Fruit fly (Drosophila melanogaster): Measurements from ENCODE around the gene Sod1.

Gene Sod1

DNA sequence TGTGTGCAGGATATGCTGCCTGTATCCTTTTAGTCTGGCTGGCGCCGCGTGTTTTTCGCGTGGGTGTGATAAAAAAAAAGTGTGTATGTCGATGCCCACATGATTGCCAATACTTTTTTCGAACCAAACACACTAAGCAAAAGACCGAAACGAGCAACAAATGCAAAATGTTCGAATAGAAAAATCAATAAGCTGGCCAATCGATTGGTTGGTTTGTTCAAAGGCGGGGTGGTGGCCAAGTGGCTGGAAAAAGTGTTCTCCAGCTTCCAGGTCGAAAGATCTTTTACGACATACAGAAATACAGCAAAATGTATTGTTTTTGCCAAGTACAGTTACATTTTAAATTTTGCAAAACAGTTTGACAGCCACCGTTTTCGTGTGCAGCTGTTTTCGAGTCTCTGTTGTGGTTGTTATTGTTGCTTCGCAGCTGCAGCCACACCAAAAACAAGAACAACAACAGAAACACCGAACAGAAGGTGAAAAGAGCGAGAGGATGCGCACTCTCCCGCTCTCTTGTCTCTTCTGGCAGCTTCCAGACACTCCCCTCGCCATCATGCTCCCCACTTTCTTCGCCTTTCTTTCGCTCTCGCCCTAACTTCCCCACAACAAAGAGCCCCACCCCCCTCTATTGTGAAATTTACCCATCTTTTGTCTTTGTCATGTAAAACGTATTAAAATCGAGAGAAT, 10.2 kb upstream of the Sod1 start:
- TF ChIP-seq noc (tag; optimal IDR thresholded peaks at IDR 0.05) = no peak

DNA sequence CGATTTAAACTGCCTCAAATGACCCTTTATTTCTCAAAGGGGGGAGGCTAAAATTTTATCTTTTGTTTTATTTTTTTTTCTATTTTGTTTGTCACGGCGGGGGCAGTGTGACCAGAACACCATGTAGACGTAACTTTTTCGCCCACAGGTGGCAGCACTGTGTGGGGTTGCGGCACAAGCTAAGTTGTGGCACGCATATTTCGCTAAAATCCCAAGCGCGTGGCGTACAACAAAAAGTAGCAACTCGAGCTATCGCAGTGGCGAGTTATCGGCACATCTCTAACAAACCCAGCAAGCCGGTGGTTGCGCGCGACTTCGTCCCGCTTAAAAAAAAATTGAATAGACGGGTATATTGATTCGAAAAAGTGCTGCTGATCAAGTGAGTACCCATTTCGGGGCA, 9.5 kb upstream of the Sod1 start, which contains the start of the genes Ufd1 and NaPi-III:
Ufd1 (minus strand) TSS at position 129 of the 400 bp plus-strand sequence.
NaPi-III (plus strand) TSS at position 261 of the 400 bp plus-strand sequence.
- peak; percentile 22 for TF ChIP-seq noc (tag; optimal IDR thresholded peaks at IDR 0.05)

DNA sequence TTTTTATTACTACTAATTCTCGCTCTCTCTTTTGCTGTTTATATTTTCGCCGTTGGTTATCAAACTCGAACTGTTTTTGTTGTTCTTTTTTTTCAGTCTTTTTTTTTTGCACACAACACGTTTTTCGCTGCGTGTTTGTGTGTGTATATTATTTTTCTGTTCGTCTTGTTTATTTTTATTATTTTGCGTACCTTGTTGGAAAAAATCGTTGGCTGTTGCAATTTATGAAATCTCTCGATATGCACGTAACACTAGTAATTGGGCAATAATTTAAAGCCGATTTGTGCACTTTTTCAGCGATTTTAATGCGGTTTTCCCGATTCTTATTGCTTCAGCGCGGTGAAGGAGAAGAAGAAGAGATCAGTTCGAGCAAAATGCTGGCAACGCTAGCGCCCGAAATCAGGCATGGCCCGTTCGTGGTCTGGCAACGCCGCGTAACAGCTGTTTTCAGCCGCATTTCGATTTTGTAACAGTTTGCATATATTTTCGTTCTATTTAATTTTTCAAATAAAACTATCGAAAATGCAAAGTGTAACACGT, 6.9 kb upstream of the Sod1 start, which contains the start of the genes FoxK and mRpL2:
FoxK (minus strand) TSS at position 365 of the 540 bp plus-strand sequence.
mRpL2 (plus strand) TSS at position 429 of the 540 bp plus-strand sequence.
- TF ChIP-seq noc (tag; optimal IDR thresholded peaks at IDR 0.05) = peak; percentile 13

DNA sequence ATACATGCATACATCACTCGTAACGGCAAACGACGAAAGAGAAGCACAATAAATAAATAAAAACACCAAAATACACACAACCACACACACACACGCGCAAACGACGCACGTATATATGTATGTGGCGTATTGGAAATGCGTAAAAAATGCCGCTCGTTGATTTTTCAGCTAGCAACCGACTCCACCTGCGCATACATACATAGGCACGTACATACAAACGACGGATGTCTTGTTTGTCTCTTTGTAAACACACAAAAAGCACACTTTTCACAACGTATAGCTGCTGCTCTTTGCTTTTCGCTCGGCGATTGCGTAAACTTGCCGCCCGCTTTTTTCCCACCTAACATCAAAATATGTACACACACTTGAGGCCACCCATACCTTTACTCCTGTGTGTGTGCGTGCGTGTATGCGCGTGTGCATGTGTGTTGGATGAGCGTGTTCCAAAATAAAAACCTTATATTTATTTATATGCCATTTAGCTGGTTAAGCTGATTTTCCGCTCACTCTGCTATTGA, 6.4 kb upstream of the Sod1 start:
- peak; percentile 8 for TF ChIP-seq noc (tag; optimal IDR thresholded peaks at IDR 0.05)

DNA sequence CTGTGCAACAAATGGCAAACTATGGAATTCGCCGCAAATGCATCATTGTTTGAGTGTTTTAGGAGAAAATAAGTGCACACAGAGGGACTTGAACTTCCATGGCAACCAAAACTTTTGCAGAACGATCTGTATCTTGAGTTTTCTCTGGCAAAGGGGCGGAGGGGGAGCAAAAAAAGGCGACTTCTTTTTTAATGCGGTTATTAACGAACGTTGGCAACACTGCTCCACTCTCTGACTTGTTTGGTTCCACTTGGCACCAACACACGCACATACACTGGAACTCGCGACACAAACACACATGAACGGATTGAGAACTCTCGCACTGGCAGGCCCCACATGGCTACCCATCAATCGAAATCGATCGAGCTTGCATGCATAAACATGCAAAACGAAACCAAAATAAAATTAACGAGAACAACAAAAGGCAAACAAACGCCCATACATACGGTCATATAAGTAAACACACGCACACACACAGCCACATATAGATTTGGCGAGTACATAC, 5.9 kb upstream of the Sod1 start:
- TF ChIP-seq noc (tag; optimal IDR thresholded peaks at IDR 0.05) = no peak

DNA sequence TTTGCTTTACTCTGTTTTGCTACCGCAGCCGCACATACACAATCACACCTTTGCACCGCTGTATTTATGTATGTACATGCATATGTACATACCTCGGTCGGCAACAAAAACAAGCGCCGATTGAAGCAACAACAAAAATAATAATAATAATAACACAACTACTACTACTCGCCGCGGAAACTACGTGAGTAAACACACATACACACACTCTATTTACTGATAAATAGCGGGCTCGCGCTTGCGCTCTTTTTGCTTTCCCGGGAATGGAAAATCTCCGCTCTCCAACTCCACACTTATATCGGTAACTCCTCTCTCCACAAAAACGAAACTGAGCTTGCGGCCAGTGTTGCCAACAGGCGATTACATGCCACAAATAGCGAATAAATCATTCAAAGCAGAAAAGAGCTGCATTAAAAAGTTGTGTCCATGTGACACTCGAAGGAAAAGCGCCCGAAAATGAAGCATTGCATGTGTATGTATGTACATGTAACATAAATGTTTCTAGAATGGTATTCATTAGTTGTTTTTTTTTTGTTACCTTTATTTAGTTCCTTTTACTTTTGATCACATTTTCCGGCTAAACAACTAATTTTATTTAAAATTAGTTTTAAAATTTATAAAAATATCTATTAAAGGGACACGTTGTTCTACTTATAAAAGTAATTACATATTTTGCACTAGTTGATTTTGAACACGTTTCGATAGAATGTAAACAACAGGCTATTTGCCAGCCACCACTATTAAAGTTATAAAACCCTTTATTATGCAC, 5.3 kb upstream of the Sod1 start:
- peak; percentile 38 for TF ChIP-seq noc (tag; optimal IDR thresholded peaks at IDR 0.05)

DNA sequence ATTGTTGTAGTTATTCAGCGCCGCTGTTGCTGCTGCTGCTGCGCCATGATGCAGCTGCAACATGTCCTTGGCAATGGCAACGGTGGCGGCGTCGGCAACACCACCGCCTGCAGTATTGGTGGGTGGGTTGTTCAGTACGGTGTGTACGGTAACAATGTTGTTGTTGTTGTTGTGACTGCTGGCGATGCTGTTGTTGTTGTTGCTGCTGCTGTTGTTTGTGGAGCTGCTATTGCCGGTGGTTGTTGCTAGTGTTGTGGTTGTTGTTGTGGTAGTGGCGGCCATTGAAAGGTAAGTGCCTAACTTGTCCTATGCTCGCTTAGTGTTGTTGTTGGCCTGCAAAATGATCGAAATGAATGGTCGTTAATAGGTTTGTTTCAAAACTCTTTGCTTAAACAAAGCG, 4.2 kb upstream of the Sod1 start:
- TF ChIP-seq noc (tag; optimal IDR thresholded peaks at IDR 0.05) = no peak

DNA sequence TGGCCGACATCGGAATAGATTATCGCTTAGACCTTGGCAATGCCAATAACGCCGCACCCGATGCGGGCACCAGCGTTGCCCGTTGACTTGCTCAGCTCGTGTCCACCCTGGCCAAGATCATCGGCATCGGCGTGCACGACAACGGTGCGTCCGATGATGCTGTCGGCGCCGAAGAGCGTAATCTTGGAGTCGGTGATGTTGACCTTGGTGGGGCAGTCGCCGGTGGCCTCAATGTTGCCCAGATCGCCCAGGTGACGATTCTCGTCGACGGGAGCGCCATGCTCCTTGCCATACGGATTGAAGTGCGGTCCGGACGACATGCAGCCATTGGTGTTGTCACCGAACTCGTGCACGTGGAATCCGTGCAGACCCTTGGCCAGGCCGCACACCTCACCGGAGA, 1.1 kb downstream of the Sod1 start:
- TF ChIP-seq noc (tag; optimal IDR thresholded peaks at IDR 0.05) = no peak

DNA sequence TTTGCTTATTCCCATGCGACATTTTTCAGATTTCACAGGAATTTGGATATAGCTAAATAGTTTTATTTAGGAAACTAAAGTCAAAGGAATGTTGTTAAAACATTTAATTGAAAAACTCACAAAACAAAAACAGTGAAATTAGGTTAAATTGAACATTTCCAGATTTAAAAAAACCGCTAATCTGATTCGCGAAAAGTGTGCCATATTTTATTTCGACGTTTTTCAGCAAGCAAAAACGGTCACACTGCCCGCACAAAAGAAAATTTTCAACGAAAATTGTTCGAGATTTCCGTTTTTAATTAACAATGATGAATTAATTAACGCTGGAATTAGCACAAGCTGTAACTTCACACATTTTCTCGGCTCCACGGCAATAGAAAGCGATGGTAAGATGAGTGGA, 4.1 kb downstream of the Sod1 start, which contains the start of the genes CG34012 and emei:
CG34012 (minus strand) TSS at position 52 of the 400 bp plus-strand sequence.
emei (plus strand) TSS at position 237 of the 400 bp plus-strand sequence.
- no peak for TF ChIP-seq noc (tag; optimal IDR thresholded peaks at IDR 0.05)

DNA sequence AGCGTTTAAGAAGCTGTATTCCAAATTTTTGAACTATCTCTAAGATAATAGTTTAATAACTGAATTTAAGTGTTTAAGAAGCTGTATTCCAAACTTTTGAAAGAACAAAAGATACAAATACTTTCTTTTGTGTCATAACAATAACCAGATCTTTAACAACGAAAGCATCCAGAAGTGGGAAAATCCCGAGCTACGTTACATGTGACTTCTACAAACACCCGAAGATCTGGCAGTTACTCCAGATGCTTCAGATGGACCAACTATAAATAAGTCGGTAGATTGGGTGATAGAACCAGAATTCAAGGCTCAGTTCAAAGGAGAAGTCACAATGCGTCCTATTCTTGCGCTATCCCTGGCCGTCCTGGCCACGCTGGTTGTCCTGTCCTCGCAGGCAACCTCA, 5.6 kb downstream of the Sod1 start, which contains the start of gene CG12522:
CG12522 (plus strand) TSS at position 301 of the 400 bp plus-strand sequence.
- no peak for TF ChIP-seq noc (tag; optimal IDR thresholded peaks at IDR 0.05)

DNA sequence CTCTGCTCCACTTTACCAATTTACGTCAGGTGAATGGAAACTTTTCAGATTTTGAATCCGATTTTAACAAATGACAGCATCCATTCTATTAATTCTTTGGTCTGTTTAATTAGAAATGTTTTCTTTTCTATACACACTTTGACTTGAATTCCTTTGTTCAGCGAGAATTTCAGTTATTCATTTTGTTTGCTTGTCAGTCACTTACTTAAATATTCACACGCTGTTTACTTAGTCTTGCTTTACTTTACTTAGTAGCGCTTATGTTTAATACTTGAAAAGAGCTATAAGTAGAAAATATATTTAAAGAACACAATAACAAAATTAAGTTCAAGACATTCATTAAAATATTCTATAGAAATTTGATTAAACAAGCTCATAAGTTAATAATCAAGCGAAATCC, 6.1 kb downstream of the Sod1 start, which contains the start of gene CG32073:
CG32073 (minus strand) TSS at position 151 of the 400 bp plus-strand sequence.
- TF ChIP-seq noc (tag; optimal IDR thresholded peaks at IDR 0.05) = no peak

DNA sequence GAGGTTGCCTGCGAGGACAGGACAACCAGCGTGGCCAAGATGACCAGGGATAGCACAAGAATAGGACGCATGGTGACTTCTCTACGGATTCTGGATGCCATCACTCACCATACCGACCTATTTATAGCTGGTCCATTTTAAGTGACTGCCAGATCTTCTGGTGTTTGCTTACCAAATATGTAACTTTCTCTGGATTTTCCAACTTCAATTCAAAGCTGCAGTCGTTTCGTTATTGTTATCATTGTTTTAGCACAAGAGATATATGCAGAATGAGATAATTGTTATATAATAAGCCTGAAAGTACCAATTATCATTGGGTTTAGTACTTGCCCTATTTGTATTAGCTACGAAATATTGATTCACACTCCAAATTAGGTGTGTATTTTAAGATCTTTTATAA, 9.8 kb downstream of the Sod1 start, which contains the start of gene CG32071:
CG32071 (minus strand) TSS at position 101 of the 400 bp plus-strand sequence.
- TF ChIP-seq noc (tag; optimal IDR thresholded peaks at IDR 0.05) = no peak

DNA sequence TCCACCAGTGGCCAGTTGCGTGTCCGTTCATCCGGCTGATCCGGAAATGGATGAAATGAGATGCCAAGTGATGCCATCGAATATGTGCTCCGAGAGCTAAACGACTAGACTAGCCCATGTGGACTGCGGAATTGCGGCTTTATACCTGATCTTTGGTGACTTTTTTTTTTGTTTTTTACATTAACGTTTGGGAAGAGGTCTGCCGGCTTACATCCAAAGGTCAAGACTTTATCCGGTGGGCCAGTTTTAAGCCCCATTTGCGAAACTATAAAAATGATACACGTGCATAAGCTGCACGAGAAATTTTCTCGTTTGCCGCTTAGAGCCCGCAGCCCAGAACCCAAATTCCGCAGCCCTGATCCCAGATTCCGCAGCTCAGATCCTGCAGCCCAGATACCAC, 10.6 kb downstream of the Sod1 start, which contains the start of gene Elo68alpha:
Elo68alpha (minus strand) TSS at position 101 of the 400 bp plus-strand sequence.
- TF ChIP-seq noc (tag; optimal IDR thresholded peaks at IDR 0.05) = no peak

DNA sequence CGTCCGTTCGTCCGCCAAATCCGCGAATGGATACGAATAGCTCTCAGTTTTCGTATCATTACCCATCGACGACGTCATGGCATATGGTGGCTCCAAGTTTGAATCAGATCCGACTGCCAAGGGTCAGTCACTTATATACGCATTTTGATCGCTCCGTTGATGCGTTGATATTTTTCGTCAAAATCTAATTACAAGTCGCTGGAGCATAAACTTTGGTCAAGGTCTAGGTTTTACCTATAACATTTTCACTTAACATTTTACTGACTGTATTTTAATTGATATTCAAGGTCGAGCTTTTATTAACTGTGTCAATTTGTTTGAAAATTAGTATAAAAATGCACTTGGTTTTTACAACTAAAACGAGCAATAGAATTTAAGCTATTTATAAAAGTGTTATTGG, 11.9 kb downstream of the Sod1 start, which contains the start of gene Elo68beta:
Elo68beta (minus strand) TSS at position 101 of the 400 bp plus-strand sequence.
- no peak for TF ChIP-seq noc (tag; optimal IDR thresholded peaks at IDR 0.05)

DNA sequence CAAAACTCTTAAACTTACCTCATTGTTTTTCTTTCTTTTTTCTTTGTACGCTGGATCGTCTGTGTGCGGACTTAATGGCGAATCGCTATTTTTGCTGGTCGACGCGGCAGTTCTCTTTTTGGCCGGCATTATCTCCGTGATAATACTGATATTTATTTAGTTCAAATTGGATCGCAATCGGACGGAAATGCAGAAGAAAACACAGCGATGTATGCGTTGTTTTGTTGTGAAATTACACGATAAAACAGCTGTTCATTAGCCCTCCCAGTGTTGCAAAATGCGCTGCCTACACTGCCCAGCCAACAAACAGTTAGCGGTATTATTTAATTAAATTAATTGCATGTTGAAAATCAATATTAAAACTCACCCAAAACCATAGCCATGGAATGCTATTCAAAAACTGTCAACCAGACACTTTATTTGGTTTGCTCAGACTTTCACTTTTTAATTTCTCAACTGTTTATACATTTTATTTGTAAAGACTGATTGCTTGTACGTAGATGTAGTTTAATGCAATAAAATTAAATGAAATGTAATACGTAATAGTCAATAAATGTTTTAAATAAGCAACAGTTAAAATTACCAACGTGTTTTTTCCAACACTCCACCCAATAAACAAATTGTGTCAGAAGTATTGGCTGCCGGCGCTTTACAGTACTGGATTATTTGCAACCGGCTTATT, 15.4 kb downstream of the Sod1 start, which contains the start of the genes Irbp18 and APP-BP1:
Irbp18 (minus strand) TSS at position 205 of the 682 bp plus-strand sequence.
APP-BP1 (plus strand) TSS at position 431 of the 682 bp plus-strand sequence.
- peak; percentile 94 for TF ChIP-seq noc (tag; optimal IDR thresholded peaks at IDR 0.05)
